Fruit fly (Drosophila melanogaster) whole organism, embryonic: ENCODE results near the gene Pex14.
A peak's percentile ranks its signal among the peaks of the same experiment; 100 is the strongest.

Experiments used
- Ada2b ChIP-seq: fragments of 200-800 bp; sonication (Bioruptor generic); IDR thresholded peaks from 2 replicates; pipeline ENCODE4 v1.3.6; 2022; ENCODE audit warnings: missing biosample characterization, missing genetic modification characterization
- Atf6 ChIP-seq: fragments of 200-800 bp; sonication (Bioruptor generic); IDR thresholded peaks from 2 replicates; pipeline ENCODE4 v1.3.6; 2022; ENCODE audit warnings: missing biosample characterization, missing genetic modification characterization
- B-H1 ChIP-seq: fragments of 200-800 bp; sonication (Bioruptor generic); IDR thresholded peaks from 3 replicates; pipeline ENCODE4 v1.3.6; 2022; ENCODE audit warnings: missing biosample characterization, missing genetic modification characterization
- C15 ChIP-seq: fragments of 200-800 bp; sonication (Bioruptor generic); IDR thresholded peaks from 3 replicates; pipeline ENCODE4 v1.3.6; 2022; ENCODE audit warnings: missing biosample characterization, missing genetic modification characterization
- CG10267 ChIP-seq: fragments of 200-800 bp; sonication (Bioruptor generic); optimal IDR thresholded peaks from 2 replicates; lab custom pipeline; 2018; ENCODE audit warnings: missing biosample characterization, mild to moderate bottlenecking, missing genetic modification characterization, moderate library complexity
- CG12104 ChIP-seq: fragments of 200-800 bp; sonication (Bioruptor generic); optimal IDR thresholded peaks from 3 replicates; lab custom pipeline; 2016; ENCODE audit warnings: missing biosample characterization, missing genetic modification characterization
- CG12219 ChIP-seq: fragments of 200-800 bp; sonication (Bioruptor generic); optimal IDR thresholded peaks from 3 replicates; lab custom pipeline; 2018; ENCODE audit warnings: missing biosample characterization, mild to moderate bottlenecking, missing genetic modification characterization
- CG17361 ChIP-seq: fragments of 200-800 bp; sonication (Bioruptor generic); IDR thresholded peaks from 3 replicates; pipeline ENCODE4 v1.3.6; 2022; ENCODE audit warnings: missing biosample characterization, missing genetic modification characterization
- CG18599 ChIP-seq: fragments of 200-800 bp; sonication (Bioruptor generic); optimal IDR thresholded peaks from 3 replicates; lab custom pipeline; 2017; ENCODE audit warnings: missing biosample characterization, missing genetic modification characterization, mild to moderate bottlenecking, moderate library complexity, missing genetic modification reagents
- CG18619 ChIP-seq: fragments of 200-800 bp; sonication (Bioruptor generic); optimal IDR thresholded peaks from 3 replicates; lab custom pipeline; 2017; ENCODE audit warnings: missing biosample characterization, mild to moderate bottlenecking, missing genetic modification characterization
- CG2120 ChIP-seq: fragments of 200-800 bp; sonication (Bioruptor generic); optimal IDR thresholded peaks from 3 replicates; lab custom pipeline; 2016; ENCODE audit warnings: missing biosample characterization, missing genetic modification characterization
- CG2889 ChIP-seq: fragments of 200-800 bp; sonication (Bioruptor generic); IDR thresholded peaks from 3 replicates; pipeline ENCODE4 v1.3.6; 2022; ENCODE audit warnings: missing biosample characterization, missing genetic modification characterization
- CG31441 ChIP-seq: fragments of 200-800 bp; sonication (Bioruptor generic); IDR thresholded peaks from 2 replicates; pipeline ENCODE4 v1.3.6; 2022; ENCODE audit warnings: missing biosample characterization, missing genetic modification characterization
- CG32767 ChIP-seq: fragments of 200-800 bp; sonication (Bioruptor generic); IDR thresholded peaks from 2 replicates; pipeline ENCODE4 v1.3.6; 2022; ENCODE audit warnings: missing biosample characterization, missing genetic modification characterization
- CG4707 ChIP-seq: fragments of 200-800 bp; sonication (Bioruptor generic); optimal IDR thresholded peaks from 2 replicates; lab custom pipeline; 2018; ENCODE audit warnings: missing biosample characterization, mild to moderate bottlenecking, missing genetic modification characterization, moderate library complexity
- CG6689 ChIP-seq: fragments of 200-800 bp; sonication (Bioruptor generic); IDR thresholded peaks from 2 replicates; pipeline ENCODE4 v1.3.6; 2022; ENCODE audit warnings: missing biosample characterization, missing genetic modification characterization
- CG7556 ChIP-seq: fragments of 200-800 bp; sonication (Bioruptor generic); optimal IDR thresholded peaks from 2 replicates; lab custom pipeline; 2017; ENCODE audit warnings: missing biosample characterization, mild to moderate bottlenecking, missing genetic modification characterization
- CG9727 ChIP-seq: fragments of 200-800 bp; sonication (Bioruptor generic); optimal IDR thresholded peaks from 3 replicates; lab custom pipeline; 2017; ENCODE audit warnings: missing biosample characterization, mild to moderate bottlenecking, missing genetic modification characterization
- Dll ChIP-seq: fragments of 200-800 bp; sonication (Bioruptor generic); IDR thresholded peaks from 4 replicates; pipeline ENCODE4 v1.3.6; 2022; ENCODE audit warnings: missing biosample characterization, missing genetic modification characterization; ENCODE audit not compliant: partially characterized antibody
- HLHmδ ChIP-seq: fragments of 200-800 bp; sonication (Bioruptor generic); optimal IDR thresholded peaks from 2 replicates; lab custom pipeline; 2018; ENCODE audit warnings: missing biosample characterization, mild to moderate bottlenecking, missing genetic modification characterization, moderate library complexity
- Hr3 ChIP-seq: fragments of 200-800 bp; sonication (Bioruptor generic); optimal IDR thresholded peaks from 3 replicates; lab custom pipeline; 2016; ENCODE audit warnings: missing biosample characterization, missing genetic modification characterization
- Lhr ChIP-seq: fragments of 200-800 bp; sonication (Bioruptor generic); optimal IDR thresholded peaks from 3 replicates; lab custom pipeline; 2017; ENCODE audit warnings: mild to moderate bottlenecking, missing biosample characterization, missing genetic modification reagents, missing genetic modification characterization
- PHDP ChIP-seq: fragments of 200-800 bp; sonication (Bioruptor generic); optimal IDR thresholded peaks from 3 replicates; lab custom pipeline; 2018; ENCODE audit warnings: missing biosample characterization, mild to moderate bottlenecking, missing genetic modification characterization, moderate library complexity
- Pdp1 ChIP-seq, 2 experiments: fragments of 200-800 bp; sonication (Bioruptor generic); optimal IDR thresholded peaks; 3 replicates each; lab custom pipeline; 2016; ENCODE audit warnings: missing biosample characterization in 2 of 2, missing genetic modification characterization in 2 of 2, mild to moderate bottlenecking in 1 of 2, moderate library complexity in 1 of 2
- Ptx1 ChIP-seq: fragments of 200-800 bp; sonication (Bioruptor generic); IDR thresholded peaks from 2 replicates; pipeline ENCODE4 v1.3.6; 2022; ENCODE audit warnings: missing biosample characterization, missing genetic modification characterization
- Rfx ChIP-seq: fragments of 200-800 bp; sonication (Bioruptor generic); IDR thresholded peaks from 2 replicates; pipeline ENCODE4 v1.3.6; 2022; ENCODE audit warnings: missing biosample characterization, missing genetic modification characterization
- Tbp ChIP-seq: fragments of >200 bp; optimal IDR thresholded peaks from 2 replicates; lab custom pipeline; 2018; ENCODE audit warnings: missing biosample characterization, missing genetic modification characterization
- Trl ChIP-seq, 3 experiments: fragments of >200 bp in 2 of 3; fragments of 200-800 bp in 1 of 3; sonication (Bioruptor generic) in 1 of 3; optimal IDR thresholded peaks; 2 replicates in 1 of 3; 3 replicates in 2 of 3; lab custom pipeline; 2016 to 2017; ENCODE audit warnings: missing biosample characterization in 1 of 3, missing genetic modification characterization in 1 of 3
- al ChIP-seq: fragments of 200-800 bp; sonication (Bioruptor generic); IDR thresholded peaks from 2 replicates; pipeline ENCODE4 v1.3.6; 2022; ENCODE audit warnings: missing biosample characterization, missing genetic modification characterization
- ara ChIP-seq: fragments of 200-800 bp; sonication (Bioruptor generic); IDR thresholded peaks from 2 replicates; pipeline ENCODE4 v1.3.6; 2022; ENCODE audit warnings: missing biosample characterization, missing genetic modification characterization
- ase ChIP-seq: fragments of 200-800 bp; sonication (Bioruptor generic); IDR thresholded peaks from 3 replicates; pipeline ENCODE4 v1.3.6; 2022; ENCODE audit warnings: missing biosample characterization, missing genetic modification characterization
- chn ChIP-seq: fragments of 200-800 bp; sonication (Bioruptor generic); optimal IDR thresholded peaks from 2 replicates; lab custom pipeline; 2016; ENCODE audit warnings: missing biosample characterization, missing genetic modification characterization
- cwo ChIP-seq: fragments of 200-800 bp; sonication (Bioruptor generic); optimal IDR thresholded peaks from 3 replicates; lab custom pipeline; 2017; ENCODE audit warnings: missing biosample characterization, missing genetic modification characterization, mild to moderate bottlenecking, moderate library complexity, missing genetic modification reagents
- ewg ChIP-seq: fragments of 200-800 bp; sonication (Bioruptor generic); optimal IDR thresholded peaks from 3 replicates; lab custom pipeline; 2017; ENCODE audit warnings: mild to moderate bottlenecking, missing biosample characterization, missing genetic modification reagents, missing genetic modification characterization
- exex ChIP-seq: fragments of 200-800 bp; sonication (Bioruptor generic); optimal IDR thresholded peaks from 4 replicates; lab custom pipeline; 2018; ENCODE audit warnings: missing biosample characterization, mild to moderate bottlenecking, missing genetic modification characterization, moderate library complexity
- fd3F ChIP-seq: fragments of 200-800 bp; sonication (Bioruptor generic); optimal IDR thresholded peaks from 2 replicates; lab custom pipeline; 2018; ENCODE audit warnings: missing biosample characterization, mild to moderate bottlenecking, missing genetic modification characterization, moderate library complexity
- fd64A ChIP-seq: fragments of 200-800 bp; sonication (Bioruptor generic); optimal IDR thresholded peaks from 3 replicates; lab custom pipeline; 2018; ENCODE audit warnings: missing biosample characterization, mild to moderate bottlenecking, missing genetic modification characterization
- hkb ChIP-seq, 2 experiments: fragments of 200-800 bp in 1 of 2; fragments of >200 bp in 1 of 2; sonication (Bioruptor generic) in 1 of 2; IDR thresholded peaks in 1 of 2; optimal IDR thresholded peaks in 1 of 2; 2 replicates each; pipeline versions ENCODE4 v1.3.6 to Lab custom; 2017 to 2022; ENCODE audit warnings: missing biosample characterization in 1 of 2, missing genetic modification characterization in 1 of 2
- mam ChIP-seq: fragments of 200-800 bp; sonication (Bioruptor generic); optimal IDR thresholded peaks from 3 replicates; lab custom pipeline; 2016; ENCODE audit warnings: missing biosample characterization, missing genetic modification characterization
- pan ChIP-seq, 4 experiments: fragments of >200 bp in 3 of 4; fragments of 200-800 bp in 1 of 4; sonication (Bioruptor generic) in 1 of 4; optimal IDR thresholded peaks in 3 of 4; IDR thresholded peaks in 1 of 4; 2 replicates each; pipeline versions ENCODE4 v1.3.6 to Lab custom; 2017 to 2022; ENCODE audit warnings: missing biosample characterization in 2 of 4, missing genetic modification characterization in 2 of 4, mixed read lengths in 1 of 4
- sens ChIP-seq: fragments of 200-800 bp; sonication (Bioruptor generic); peaks from one replicate; lab custom pipeline; 2016; ENCODE audit warnings: missing biosample characterization, missing genetic modification characterization
- seq ChIP-seq: fragments of 200-800 bp; sonication (Bioruptor generic); IDR thresholded peaks from 2 replicates; pipeline ENCODE4 v1.3.6; 2022; ENCODE audit warnings: missing biosample characterization, missing genetic modification characterization
- tgo ChIP-seq: fragments of 200-800 bp; sonication (Bioruptor generic); IDR thresholded peaks from 3 replicates; pipeline ENCODE4 v1.3.6; 2022; ENCODE audit warnings: missing biosample characterization, missing genetic modification characterization
- wek ChIP-seq: fragments of 200-800 bp; sonication (Bioruptor generic); optimal IDR thresholded peaks from 3 replicates; lab custom pipeline; 2018; ENCODE audit warnings: missing biosample characterization, mild to moderate bottlenecking, missing genetic modification characterization, moderate library complexity

Gene Pex14

DNA sequence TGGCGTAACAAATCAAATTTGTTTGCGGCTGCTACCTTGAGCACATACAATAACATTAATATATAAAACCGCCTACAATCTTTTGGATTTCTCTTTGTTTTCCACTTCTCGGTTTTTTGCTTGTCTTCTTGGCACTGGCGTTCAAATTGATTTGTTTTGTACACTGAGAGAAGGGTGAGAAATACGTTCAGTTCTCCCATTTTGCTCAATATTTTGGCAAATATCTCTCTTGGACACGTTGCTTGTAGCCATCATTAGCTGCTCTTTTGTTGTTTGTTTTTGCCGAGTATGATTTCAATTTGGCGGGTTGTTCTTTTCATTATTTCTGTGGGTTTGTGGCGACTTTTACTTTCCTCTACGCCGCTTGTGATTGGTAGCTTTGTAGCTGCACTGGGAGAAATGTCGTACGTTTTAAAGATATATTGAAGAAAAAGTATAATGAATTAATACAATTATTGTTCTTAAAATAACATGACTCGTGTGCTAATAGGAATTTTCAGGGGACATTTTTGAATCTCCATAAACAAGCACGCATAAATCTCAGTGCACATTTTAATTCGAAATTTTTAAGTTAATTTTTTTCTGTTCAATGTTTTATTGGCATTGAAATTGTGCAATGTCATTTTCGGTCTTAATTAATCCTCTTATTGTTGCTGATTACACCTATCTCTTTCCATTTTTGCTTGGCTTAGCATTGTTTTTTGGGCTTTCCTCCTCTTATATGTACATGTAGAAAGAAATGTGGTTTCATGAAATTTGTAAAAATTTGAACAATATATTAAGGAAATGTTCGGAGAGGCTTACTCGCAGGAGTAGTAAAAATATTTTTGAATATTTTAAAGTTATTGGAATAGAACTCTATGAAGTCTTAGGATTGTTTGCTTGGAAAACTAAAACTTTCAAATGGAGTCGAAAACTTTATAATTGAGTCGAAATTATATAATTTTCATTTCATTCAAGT is 48.6 kb downstream of the Pex14 start (continued):
- TF ChIP-seq al (GFP tag; lab: Robert Waterston, UW), result no peak; the same call in 1 of the 2 replicates
- TF ChIP-seq exex (tag; lab: Kevin White, UChicago), result no peak
- TF ChIP-seq fd64A (GFP tag; lab: Kevin White, UChicago), result no peak
- TF ChIP-seq pan (optimal IDR thresholded peaks at IDR 0.05; lab: Kevin White, UChicago), result no peak
- TF ChIP-seq pan (GFP tag; optimal IDR thresholded peaks at IDR 0.05 in 1 of 2, IDR thresholded peaks at IDR 0.05 in 1 of 2), result peak in 1 of 2 experiments; percentile 61
- 0 out of 3 replicates have a peak, but pooled peaks have one; percentile 43 for TF ChIP-seq C15 (GFP tag; lab: Robert Waterston, UW)
- no peak for TF ChIP-seq CG10267 (tag; lab: Kevin White, UChicago)
- TF ChIP-seq Ptx1 (GFP tag; lab: Robert Waterston, UW), result peak; percentile 65; the same call in 1 of the 2 replicates
- no peak for TF ChIP-seq Tbp (GFP tag; lab: Kevin White, UChicago)
- no peak for TF ChIP-seq Dll (GFP tag; lab: Robert Waterston, UW)
- no peak for TF ChIP-seq ara
- no peak for TF ChIP-seq CG32767
- TF ChIP-seq tgo, result peak; percentile 43; the same call in 1 of the 3 replicates
- TF ChIP-seq CG17361 (GFP tag; lab: Robert Waterston, UW), result peak; percentile 44; the same call in 1 of the 3 replicates
- TF ChIP-seq ewg (GFP tag; lab: Kevin White, UChicago), result no peak
- peak in 1 of 2 experiments; percentile 52 for TF ChIP-seq Trl (optimal IDR thresholded peaks at IDR 0.05; lab: Kevin White, UChicago)
- no peak for TF ChIP-seq Trl (GFP tag; optimal IDR thresholded peaks at IDR 0.05; lab: Kevin White, UChicago)
- peak; percentile 29 for TF ChIP-seq mam
- TF ChIP-seq CG7556, result peak; percentile 16
- peak; percentile 46 for TF ChIP-seq CG9727 (GFP tag; lab: Kevin White, UChicago)
- TF ChIP-seq CG2889 (GFP tag; lab: Robert Waterston, UW), result 0 out of 3 replicates have a peak, but pooled peaks have one; percentile 34
- peak; percentile 82 for TF ChIP-seq sens (GFP tag; lab: Kevin White, UChicago)
- TF ChIP-seq seq, result peak; percentile 26; the same call in 1 of the 2 replicates
- no peak for TF ChIP-seq HLHmδ (GFP tag; lab: Kevin White, UChicago)
- TF ChIP-seq CG18619, result peak; percentile 18
- TF ChIP-seq PHDP (tag; lab: Kevin White, UChicago), result peak; percentile 21
- TF ChIP-seq CG2120 (GFP tag; lab: Kevin White, UChicago), result peak; percentile 65
- peak; percentile 49; the same call in 1 of the 2 replicates for TF ChIP-seq Ada2b
- TF ChIP-seq B-H1 (GFP tag; lab: Robert Waterston, UW), result peak; percentile 30; the same call in 1 of the 3 replicates
- TF ChIP-seq Lhr (GFP tag; lab: Kevin White, UChicago), result no peak
- peak; percentile 10 for TF ChIP-seq CG12104 (GFP tag; lab: Kevin White, UChicago)
- no peak for TF ChIP-seq hkb (optimal IDR thresholded peaks at IDR 0.05; lab: Kevin White, UChicago)
- TF ChIP-seq hkb (GFP tag; IDR thresholded peaks at IDR 0.05; lab: Robert Waterston, UW), result 0 out of 2 replicates have a peak, but pooled peaks have one; percentile 8
- TF ChIP-seq Rfx (GFP tag; lab: Robert Waterston, UW), result peak; percentile 59; the same call in 1 of the 2 replicates
- no peak for TF ChIP-seq CG12219
- TF ChIP-seq fd3F (GFP tag; lab: Kevin White, UChicago), result peak; percentile 0
- peak; percentile 55; the same call in 1 of the 2 replicates for TF ChIP-seq Atf6 (GFP tag; lab: Robert Waterston, UW)
- peak; percentile 19 for TF ChIP-seq cwo
- peak in 1 of 2 experiments; percentile 10 for TF ChIP-seq Pdp1 (GFP tag; optimal IDR thresholded peaks at IDR 0.05; lab: Kevin White, UChicago)
- TF ChIP-seq CG18599 (GFP tag; lab: Kevin White, UChicago), result no peak
- TF ChIP-seq CG6689 (GFP tag; lab: Robert Waterston, UW), result 0 out of 2 replicates have a peak, but pooled peaks have one; percentile 15
- peak; percentile 16 for TF ChIP-seq Hr3
- TF ChIP-seq ase, result no peak
- TF ChIP-seq CG31441 (GFP tag; lab: Robert Waterston, UW), result peak; percentile 11; the same call in 1 of the 2 replicates
- no peak for TF ChIP-seq wek (GFP tag; lab: Kevin White, UChicago)
- no peak for TF ChIP-seq CG4707 (GFP tag; lab: Kevin White, UChicago)
- TF ChIP-seq chn (GFP tag; lab: Kevin White, UChicago), result no peak
